Fruit fly (Drosophila melanogaster): ENCODE data around the gene CG34179.

The CG34179 gene

DNA sequence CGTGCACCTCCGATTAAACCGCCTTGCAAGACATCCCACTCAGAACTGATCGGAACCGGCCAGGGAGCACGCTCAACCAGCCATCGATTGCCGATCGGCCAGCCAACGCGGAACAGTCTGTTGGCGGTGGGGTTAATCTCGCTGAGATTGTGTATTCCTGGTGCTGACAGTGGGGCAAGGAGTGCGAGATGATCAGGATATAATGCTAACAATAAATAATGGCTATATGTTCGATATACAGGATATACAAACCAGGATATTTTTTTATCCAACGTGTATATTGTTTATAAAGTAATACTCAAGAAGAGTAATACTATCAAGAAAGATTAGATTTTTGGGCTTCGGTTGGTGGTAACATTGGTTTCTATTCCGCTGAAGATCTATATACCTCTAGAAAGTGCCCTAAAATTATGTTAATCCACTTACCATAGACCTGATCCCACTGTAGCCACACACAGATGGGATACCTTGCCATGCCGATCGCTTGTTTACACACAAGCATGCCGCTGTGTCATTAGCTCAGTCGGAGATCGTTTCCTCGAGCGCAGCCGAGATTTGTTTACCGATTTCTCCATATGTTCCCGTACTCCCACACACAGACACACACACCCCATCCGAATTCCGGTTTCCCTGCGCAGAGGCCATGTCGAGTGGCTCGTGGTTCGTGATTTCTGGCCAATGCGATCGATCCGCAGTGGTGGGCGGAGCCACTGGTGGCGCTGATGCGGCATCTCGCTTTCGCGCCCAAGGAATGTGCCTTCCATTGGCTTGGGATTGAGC lies 29.0 kb downstream of the CG34179 start, which contains the start of gene H2.0 (continued):
- TF ChIP-seq pdm3 (GFP tag; optimal IDR thresholded peaks at IDR 0.05) (peak; percentile 53), Hr39 (GFP tag; optimal IDR thresholded peaks at IDR 0.05) (peak; percentile 68), dsx (GFP tag; optimal IDR thresholded peaks at IDR 0.05; ENCODE audit: poor library complexity, severe bottlenecking) (no peak), achi (GFP tag; optimal IDR thresholded peaks at IDR 0.05) (peak; percentile 73), CG11762 (GFP tag; optimal IDR thresholded peaks at IDR 0.05; ENCODE audit: insufficient read depth) (peak; percentile 37), acj6 (GFP tag; optimal IDR thresholded peaks at IDR 0.05) (peak; percentile 68), Smox (GFP tag; optimal IDR thresholded peaks at IDR 0.05) (peak; percentile 69), Hr38 (GFP tag; optimal IDR thresholded peaks at IDR 0.05) (no peak), Blimp-1 (GFP tag; optimal IDR thresholded peaks at IDR 0.05) (peak; percentile 32), fkh (GFP tag; optimal IDR thresholded peaks at IDR 0.05) (peak; percentile 76), Sox15 (GFP tag; optimal IDR thresholded peaks at IDR 0.05) (peak; percentile 26), CG6792 (GFP tag; optimal IDR thresholded peaks at IDR 0.05) (peak; percentile 70), Ets21C (GFP tag; optimal IDR thresholded peaks at IDR 0.05) (peak; percentile 67), salr (GFP tag; optimal IDR thresholded peaks at IDR 0.05) (peak in 1 of 2 experiments; percentile 64), CG6808 (GFP tag; optimal IDR thresholded peaks at IDR 0.05) (peak; percentile 59), lz (GFP tag; optimal IDR thresholded peaks at IDR 0.05) (peak; percentile 75), Sox14 (GFP tag; optimal IDR thresholded peaks at IDR 0.05) (peak; percentile 75), Lpt (GFP tag; optimal IDR thresholded peaks at IDR 0.05) (peak; percentile 49), dac (GFP tag; optimal IDR thresholded peaks at IDR 0.05) (peak; percentile 42), CG31627 (GFP tag; optimal IDR thresholded peaks at IDR 0.05) (peak; percentile 59), CG8319 (GFP tag; optimal IDR thresholded peaks at IDR 0.05) (peak; percentile 28), CG32006 (GFP tag; optimal IDR thresholded peaks at IDR 0.05) (peak; percentile 81), topi (GFP tag; optimal IDR thresholded peaks at IDR 0.05) (peak; percentile 78), CG8119 (GFP tag; IDR thresholded peaks at IDR 0.05) (peak; percentile 71), Hr4 (GFP tag; optimal IDR thresholded peaks at IDR 0.05) (peak; percentile 50), CG8632 (GFP tag; optimal IDR thresholded peaks at IDR 0.05) (peak; percentile 55), Sox102F (GFP tag; optimal IDR thresholded peaks at IDR 0.05) (peak; percentile 55), esn (GFP tag; optimal IDR thresholded peaks at IDR 0.05) (peak; percentile 79), CG1621 (tag; optimal IDR thresholded peaks at IDR 0.05) (peak; percentile 25), fd59A (GFP tag; optimal IDR thresholded peaks at IDR 0.05) (peak; percentile 64), CG6854 (GFP tag; optimal IDR thresholded peaks at IDR 0.05) (no peak), CG6163 (GFP tag; IDR thresholded peaks at IDR 0.05) (peak; percentile 51; the same call in 1 of the 3 replicates)

DNA sequence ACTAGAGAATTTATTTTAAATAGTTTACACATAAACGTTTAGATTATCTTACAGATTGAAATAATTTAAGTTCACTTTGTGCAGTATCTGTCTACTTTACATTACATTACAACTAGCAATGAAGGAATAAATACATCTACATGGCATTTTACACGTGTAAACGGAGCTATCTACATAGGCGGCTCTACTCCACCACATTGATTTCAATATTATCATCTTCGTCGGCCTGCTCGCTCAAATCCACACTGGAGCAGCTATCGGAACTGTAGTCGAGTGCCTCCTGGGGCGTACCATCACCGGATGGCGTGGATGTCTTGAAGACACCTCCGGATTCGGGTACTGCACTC lies 35.5 kb downstream of the CG34179 start:
- TF ChIP-seq CG6276 (GFP tag; optimal IDR thresholded peaks at IDR 0.05), result no peak
- TF ChIP-seq Eip75B (GFP tag; optimal IDR thresholded peaks at IDR 0.05), result no peak
- TF ChIP-seq eg (GFP tag; IDR thresholded peaks at IDR 0.05), result no peak
- TF ChIP-seq CG32006 (GFP tag; optimal IDR thresholded peaks at IDR 0.05), result no peak
- TF ChIP-seq Hr39 (GFP tag; optimal IDR thresholded peaks at IDR 0.05), result no peak
- no peak for TF ChIP-seq svp (GFP tag)
- no peak for TF ChIP-seq CG6792 (GFP tag; optimal IDR thresholded peaks at IDR 0.05)
- no peak for TF ChIP-seq CG6808 (GFP tag; optimal IDR thresholded peaks at IDR 0.05)
- TF ChIP-seq CG16779 (tag; optimal IDR thresholded peaks at IDR 0.05), result no peak
- no peak for TF ChIP-seq Ets21C (GFP tag; optimal IDR thresholded peaks at IDR 0.05)
- TF ChIP-seq Smox (GFP tag; optimal IDR thresholded peaks at IDR 0.05), result no peak
- no peak for TF ChIP-seq OdsH (GFP tag; optimal IDR thresholded peaks at IDR 0.05)
- TF ChIP-seq Lpt (GFP tag; optimal IDR thresholded peaks at IDR 0.05), result no peak
- TF ChIP-seq CG3919 (GFP tag; optimal IDR thresholded peaks at IDR 0.05), result no peak
- TF ChIP-seq CG31627 (GFP tag; optimal IDR thresholded peaks at IDR 0.05), result no peak
- no peak for TF ChIP-seq CG4318 (GFP tag; optimal IDR thresholded peaks at IDR 0.05)
- TF ChIP-seq pdm3 (GFP tag; optimal IDR thresholded peaks at IDR 0.05), result no peak
- no peak for TF ChIP-seq Hr4 (GFP tag; optimal IDR thresholded peaks at IDR 0.05)
